Fruit fly (Drosophila melanogaster): ENCODE results near the gene CG43346.

- TF ChIP-seq CG8119 (GFP tag; IDR thresholded peaks at IDR 0.05) (no peak), OdsH (GFP tag; optimal IDR thresholded peaks at IDR 0.05) (no peak), Ets96B (tag; optimal IDR thresholded peaks at IDR 0.05) (no peak), Lpt (GFP tag; optimal IDR thresholded peaks at IDR 0.05) (no peak), CG10669 (GFP tag; optimal IDR thresholded peaks at IDR 0.05) (no peak), Ets21C (GFP tag; optimal IDR thresholded peaks at IDR 0.05) (no peak), Met (GFP tag; optimal IDR thresholded peaks at IDR 0.05) (no peak), CG1621 (tag; optimal IDR thresholded peaks at IDR 0.05) (no peak), cyc (GFP tag; optimal IDR thresholded peaks at IDR 0.05) (no peak), CG6792 (GFP tag; optimal IDR thresholded peaks at IDR 0.05) (no peak), CG4318 (GFP tag; optimal IDR thresholded peaks at IDR 0.05) (no peak), CG3032 (tag; optimal IDR thresholded peaks at IDR 0.05) (no peak), CG31627 (GFP tag; optimal IDR thresholded peaks at IDR 0.05) (no peak), CG6854 (GFP tag; optimal IDR thresholded peaks at IDR 0.05) (no peak)
Measured at dm6 chr2L:21135764-21136163, 32.6 kb downstream of the CG43346 start.
